Fruit fly (Drosophila melanogaster) whole organism, embryonic: ENCODE measurements around the gene CG17470.

Experiments used
- B-H2 ChIP-seq: fragments of 200-800 bp; sonication (Bioruptor generic); optimal IDR thresholded peaks from 2 replicates; lab custom pipeline; 2018; ENCODE audit warnings: missing biosample characterization, mild to moderate bottlenecking, missing genetic modification characterization
- Bteb2 ChIP-seq: fragments of 200-800 bp; sonication (Bioruptor generic); optimal IDR thresholded peaks from 2 replicates; lab custom pipeline; 2016; ENCODE audit warnings: missing biosample characterization, missing genetic modification characterization
- CG11723 ChIP-seq: fragments of 200-800 bp; sonication (Bioruptor generic); optimal IDR thresholded peaks from 2 replicates; lab custom pipeline; 2017; ENCODE audit warnings: missing biosample characterization, mild to moderate bottlenecking, missing genetic modification characterization
- CG12236 ChIP-seq: fragments of 200-800 bp; sonication (Bioruptor generic); optimal IDR thresholded peaks from 2 replicates; lab custom pipeline; 2016; ENCODE audit warnings: missing biosample characterization, missing genetic modification characterization
- CG12391 ChIP-seq: fragments of 200-800 bp; sonication (Bioruptor generic); optimal IDR thresholded peaks from 3 replicates; lab custom pipeline; 2018; ENCODE audit warnings: missing biosample characterization, mild to moderate bottlenecking, missing genetic modification characterization, moderate library complexity
- CG13624 ChIP-seq: fragments of 200-800 bp; sonication (Bioruptor generic); optimal IDR thresholded peaks from 2 replicates; lab custom pipeline; 2016; ENCODE audit warnings: missing biosample characterization, missing genetic modification characterization
- CG14710 ChIP-seq: fragments of 200-800 bp; sonication (Bioruptor generic); optimal IDR thresholded peaks from 3 replicates; lab custom pipeline; 2019; ENCODE audit warnings: missing biosample characterization, mild to moderate bottlenecking, missing genetic modification characterization, moderate library complexity
- CG14965 ChIP-seq: fragments of 200-800 bp; sonication (Bioruptor generic); optimal IDR thresholded peaks from 2 replicates; lab custom pipeline; 2016; ENCODE audit warnings: missing biosample characterization, missing genetic modification characterization, borderline replicate concordance
- CG1603 ChIP-seq: fragments of 200-800 bp; sonication (Bioruptor generic); optimal IDR thresholded peaks from 2 replicates; lab custom pipeline; 2019; ENCODE audit warnings: missing biosample characterization, mild to moderate bottlenecking, missing genetic modification characterization, moderate library complexity
- CG17361 ChIP-seq: fragments of 200-800 bp; sonication (Bioruptor generic); IDR thresholded peaks from 3 replicates; pipeline ENCODE4 v1.3.6; 2022; ENCODE audit warnings: missing biosample characterization, missing genetic modification characterization
- CG18764 ChIP-seq: fragments of 200-800 bp; sonication (Bioruptor generic); optimal IDR thresholded peaks from 3 replicates; lab custom pipeline; 2016; ENCODE audit warnings: missing biosample characterization, missing genetic modification characterization
- CG2116 ChIP-seq: fragments of 200-800 bp; sonication (Bioruptor generic); optimal IDR thresholded peaks from 3 replicates; lab custom pipeline; 2018; ENCODE audit warnings: missing biosample characterization, mild to moderate bottlenecking, missing genetic modification characterization
- CG33213 ChIP-seq: fragments of 200-800 bp; sonication (Bioruptor generic); optimal IDR thresholded peaks from 3 replicates; lab custom pipeline; 2016; ENCODE audit warnings: missing biosample characterization, missing genetic modification characterization
- CG34376 ChIP-seq: fragments of 200-800 bp; sonication (Bioruptor generic); optimal IDR thresholded peaks from 2 replicates; lab custom pipeline; 2018; ENCODE audit warnings: missing biosample characterization, mild to moderate bottlenecking, missing genetic modification characterization
- CG4424 ChIP-seq: fragments of 200-800 bp; sonication (Bioruptor generic); optimal IDR thresholded peaks from 3 replicates; lab custom pipeline; 2016; ENCODE audit warnings: missing biosample characterization, missing genetic modification characterization
- CG6272 ChIP-seq: fragments of 200-800 bp; sonication (Bioruptor generic); IDR thresholded peaks from 2 replicates; pipeline ENCODE4 v1.3.6; 2022; ENCODE audit warnings: missing biosample characterization, missing genetic modification characterization
- CG8944 ChIP-seq: fragments of 200-800 bp; sonication (Bioruptor generic); optimal IDR thresholded peaks from 3 replicates; lab custom pipeline; 2016; ENCODE audit warnings: missing biosample characterization, missing genetic modification characterization
- CoRest ChIP-seq: fragments of 200-800 bp; sonication (Bioruptor generic); optimal IDR thresholded peaks from 3 replicates; lab custom pipeline; 2018; ENCODE audit warnings: missing biosample characterization, mild to moderate bottlenecking, missing genetic modification characterization, moderate library complexity
- Dad ChIP-seq: fragments of 200-800 bp; sonication (Bioruptor generic); optimal IDR thresholded peaks from 3 replicates; lab custom pipeline; 2016; ENCODE audit warnings: missing biosample characterization, missing genetic modification characterization
- Doc3 ChIP-seq: fragments of 200-800 bp; sonication (Bioruptor generic); IDR thresholded peaks from 3 replicates; pipeline ENCODE4 v1.3.6; 2022; ENCODE audit warnings: missing biosample characterization, missing genetic modification characterization; ENCODE audit not compliant: partially characterized antibody
- HLH3B ChIP-seq: fragments of 200-800 bp; sonication (Bioruptor generic); IDR thresholded peaks from 2 replicates; pipeline ENCODE4 v1.3.6; 2022; ENCODE audit warnings: missing biosample characterization, missing genetic modification characterization
- Med ChIP-seq: fragments of 200-800 bp; sonication (Bioruptor generic); peaks from one replicate; lab custom pipeline; 2016; ENCODE audit warnings: missing biosample characterization, missing genetic modification characterization, mild to moderate bottlenecking, inconsistent platforms, moderate library complexity
- Nf-YC ChIP-seq: fragments of 200-800 bp; optimal IDR thresholded peaks from 3 replicates; lab custom pipeline; 2019; ENCODE audit warnings: missing biosample characterization, mild to moderate bottlenecking, missing genetic modification characterization, moderate library complexity
- Ptx1 ChIP-seq: fragments of 200-800 bp; sonication (Bioruptor generic); IDR thresholded peaks from 2 replicates; pipeline ENCODE4 v1.3.6; 2022; ENCODE audit warnings: missing biosample characterization, missing genetic modification characterization
- Rx ChIP-seq: fragments of 200-800 bp; sonication (Bioruptor generic); IDR thresholded peaks from 2 replicates; pipeline ENCODE4 v1.3.6; 2022; ENCODE audit warnings: missing biosample characterization, missing genetic modification characterization
- ac ChIP-seq: fragments of 200-800 bp; sonication (Bioruptor generic); optimal IDR thresholded peaks from 3 replicates; lab custom pipeline; 2017; ENCODE audit warnings: missing biosample characterization, mild to moderate bottlenecking, missing genetic modification characterization
- bsh ChIP-seq, 2 experiments: fragments of 200-800 bp; sonication (Bioruptor generic); optimal IDR thresholded peaks; 2 replicates each; lab custom pipeline; 2017 to 2018; ENCODE audit warnings: mild to moderate bottlenecking in 2 of 2, missing biosample characterization in 2 of 2, missing genetic modification characterization in 2 of 2, moderate library complexity in 1 of 2
- crp ChIP-seq, 2 experiments: fragments of 200-800 bp; sonication (Bioruptor generic); optimal IDR thresholded peaks; 2 replicates in 1 of 2; 3 replicates in 1 of 2; lab custom pipeline; 2017; ENCODE audit warnings: missing biosample characterization in 2 of 2, missing genetic modification characterization in 2 of 2, mild to moderate bottlenecking in 1 of 2, moderate library complexity in 1 of 2
- danr ChIP-seq: fragments of 200-800 bp; sonication (Bioruptor generic); IDR thresholded peaks from 2 replicates; pipeline ENCODE4 v1.3.6; 2022; ENCODE audit warnings: missing biosample characterization, missing genetic modification characterization
- dm ChIP-seq: fragments of 200-800 bp; sonication (Bioruptor generic); optimal IDR thresholded peaks from 3 replicates; lab custom pipeline; 2016; ENCODE audit warnings: missing biosample characterization, missing genetic modification characterization
- emc ChIP-seq: fragments of 200-800 bp; sonication (Bioruptor generic); optimal IDR thresholded peaks from 2 replicates; lab custom pipeline; 2016; ENCODE audit warnings: missing biosample characterization, missing genetic modification characterization
- en ChIP-seq: fragments of 200-800 bp; sonication (Bioruptor generic); optimal IDR thresholded peaks from 2 replicates; lab custom pipeline; 2016; ENCODE audit warnings: missing biosample characterization, missing genetic modification characterization
- h ChIP-seq: fragments of >200 bp; optimal IDR thresholded peaks from 2 replicates; lab custom pipeline; 2017
- hkb ChIP-seq, 2 experiments: fragments of 200-800 bp in 1 of 2; fragments of >200 bp in 1 of 2; sonication (Bioruptor generic) in 1 of 2; IDR thresholded peaks in 1 of 2; optimal IDR thresholded peaks in 1 of 2; 2 replicates each; pipeline versions ENCODE4 v1.3.6 to Lab custom; 2017 to 2022; ENCODE audit warnings: missing biosample characterization in 1 of 2, missing genetic modification characterization in 1 of 2
- kah ChIP-seq: fragments of 200-800 bp; sonication (Bioruptor generic); optimal IDR thresholded peaks from 2 replicates; lab custom pipeline; 2018; ENCODE audit warnings: missing biosample characterization, mild to moderate bottlenecking, missing genetic modification characterization
- luna ChIP-seq: fragments of 200-800 bp; sonication (Bioruptor generic); optimal IDR thresholded peaks from 2 replicates; lab custom pipeline; 2016; ENCODE audit warnings: missing biosample characterization, missing genetic modification characterization
- maf-S ChIP-seq: fragments of 200-800 bp; sonication (Bioruptor generic); optimal IDR thresholded peaks from 2 replicates; lab custom pipeline; 2016; ENCODE audit warnings: missing biosample characterization, missing genetic modification characterization
- mirr ChIP-seq: fragments of 200-800 bp; sonication (Bioruptor generic); optimal IDR thresholded peaks from 3 replicates; lab custom pipeline; 2018; ENCODE audit warnings: missing biosample characterization, mild to moderate bottlenecking, missing genetic modification characterization
- odd ChIP-seq: fragments of 200-800 bp; sonication (Bioruptor generic); optimal IDR thresholded peaks from 2 replicates; lab custom pipeline; 2017; ENCODE audit warnings: missing biosample characterization, mild to moderate bottlenecking, missing genetic modification characterization
- prd ChIP-seq, 3 experiments: fragments of >200 bp in 2 of 3; fragments of 200-800 bp in 1 of 3; sonication (Bioruptor generic) in 1 of 3; optimal IDR thresholded peaks in 2 of 3; IDR thresholded peaks in 1 of 3; 2 replicates in 2 of 3; 3 replicates in 1 of 3; pipeline versions ENCODE4 v1.3.6 to Lab custom; 2017 to 2022; ENCODE audit warnings: missing biosample characterization in 1 of 3, missing genetic modification characterization in 1 of 3
- pzg ChIP-seq: fragments of 200-800 bp; sonication (Bioruptor generic); optimal IDR thresholded peaks from 3 replicates; lab custom pipeline; 2018; ENCODE audit warnings: missing biosample characterization, mild to moderate bottlenecking, missing genetic modification characterization, moderate library complexity
- tio ChIP-seq: fragments of 200-800 bp; sonication (Bioruptor generic); optimal IDR thresholded peaks from 2 replicates; lab custom pipeline; 2017; ENCODE audit warnings: missing biosample characterization, missing genetic modification characterization, inconsistent platforms
- ttk ChIP-seq: fragments of 200-800 bp; sonication (Bioruptor generic); IDR thresholded peaks from 2 replicates; pipeline ENCODE4 v2.1.2; 2022; ENCODE audit warnings: missing biosample characterization, missing genetic modification characterization
- tx ChIP-seq: fragments of 200-800 bp; sonication (Bioruptor generic); optimal IDR thresholded peaks from 2 replicates; lab custom pipeline; 2016; ENCODE audit warnings: missing biosample characterization, missing genetic modification characterization
- usp ChIP-seq: fragments of >200 bp; optimal IDR thresholded peaks from 2 replicates; lab custom pipeline; 2017; ENCODE audit warnings: missing biosample characterization, missing genetic modification characterization
- z ChIP-seq: fragments of 200-800 bp; sonication (Bioruptor generic); IDR thresholded peaks from 3 replicates; pipeline ENCODE4 v1.3.6; 2022; ENCODE audit warnings: missing biosample characterization, missing genetic modification characterization
- zen ChIP-seq: fragments of 200-800 bp; sonication (Bioruptor generic); optimal IDR thresholded peaks from 3 replicates; lab custom pipeline; 2018; ENCODE audit warnings: missing biosample characterization, mild to moderate bottlenecking, missing genetic modification characterization, moderate library complexity

Gene CG17470

dm6 chr2L:20649891-20650290 lies 6.8 kb upstream of the CG17470 start, which contains the start of gene CG2611 (continued):
- TF ChIP-seq Nf-YC (no peak), CG33213 (GFP tag; lab: Kevin White, UChicago) (peak; percentile 36), Med (GFP tag; lab: Kevin White, UChicago) (peak; percentile 77), CoRest (tag; lab: Kevin White, UChicago) (peak; percentile 51), luna (GFP tag; lab: Kevin White, UChicago) (no peak), CG4424 (GFP tag; lab: Kevin White, UChicago) (peak; percentile 48), Rx (GFP tag; lab: Robert Waterston, UW) (no peak), CG34376 (GFP tag; lab: Kevin White, UChicago) (peak; percentile 22), z (no peak), tio (GFP tag; lab: Kevin White, UChicago) (no peak), CG1603 (tag; lab: Kevin White, UChicago) (peak; percentile 66), CG12391 (tag; lab: Kevin White, UChicago) (peak; percentile 63), CG18764 (GFP tag; lab: Kevin White, UChicago) (peak; percentile 1), prd (optimal IDR thresholded peaks at IDR 0.05; lab: Kevin White, UChicago) (no peak), prd (GFP tag; IDR thresholded peaks at IDR 0.05; lab: Robert Waterston, UW) (peak; percentile 68), HLH3B (GFP tag; lab: Robert Waterston, UW) (0 out of 2 replicates have a peak, but pooled peaks have one; percentile 29), ttk (peak; percentile 30), maf-S (peak; percentile 22), CG14710 (tag; lab: Kevin White, UChicago) (peak; percentile 31), CG6272 (GFP tag; lab: Robert Waterston, UW) (no peak), CG17361 (GFP tag; lab: Robert Waterston, UW) (no peak; the same call in 2 of the 3 replicates), CG12236 (GFP tag; lab: Kevin White, UChicago) (peak; percentile 24), CG11723 (GFP tag; lab: Kevin White, UChicago) (no peak), B-H2 (peak; percentile 25), bsh (GFP tag; optimal IDR thresholded peaks at IDR 0.05; lab: Kevin White, UChicago) (peak in 1 of 2 experiments; percentile 46), Ptx1 (GFP tag; lab: Robert Waterston, UW) (peak; percentile 58), crp (GFP tag; optimal IDR thresholded peaks at IDR 0.05; lab: Kevin White, UChicago) (peak; percentile 72 to 95), CG13624 (GFP tag; lab: Kevin White, UChicago) (peak; percentile 60)

- TF ChIP-seq danr (GFP tag; lab: Robert Waterston, UW) (no peak), odd (GFP tag; lab: Kevin White, UChicago) (no peak)
These were observed 5.6 kb upstream of the CG17470 start, which contains the start of gene CG18810 for dm6 chr2L:20648612-20649011. Gene CG18810, plus strand, starts transcription at chr2L:20648912.

dm6 chr2L:20647240-20647908 lies 4.3 kb upstream of the CG17470 start:
- TF ChIP-seq CG12391 (tag; lab: Kevin White, UChicago): peak; percentile 49
- no peak for TF ChIP-seq tx
- no peak for TF ChIP-seq tio (GFP tag; lab: Kevin White, UChicago)
- TF ChIP-seq zen: peak; percentile 43
- peak; percentile 96 for TF ChIP-seq dm (GFP tag; lab: Kevin White, UChicago)
- TF ChIP-seq kah (GFP tag; lab: Kevin White, UChicago): peak; percentile 8
- no peak for TF ChIP-seq hkb (optimal IDR thresholded peaks at IDR 0.05; lab: Kevin White, UChicago)
- TF ChIP-seq hkb (GFP tag; IDR thresholded peaks at IDR 0.05; lab: Robert Waterston, UW): no peak
- TF ChIP-seq CG8944 (GFP tag; lab: Kevin White, UChicago): no peak
- no peak for TF ChIP-seq CG14965 (GFP tag; lab: Kevin White, UChicago)
- no peak for TF ChIP-seq en (GFP tag; lab: Kevin White, UChicago)
- no peak for TF ChIP-seq emc (GFP tag; lab: Kevin White, UChicago)
- peak; percentile 9 for TF ChIP-seq Bteb2 (GFP tag; lab: Kevin White, UChicago)
- TF ChIP-seq Dad: peak; percentile 6
- no peak for TF ChIP-seq Doc3 (GFP tag; lab: Robert Waterston, UW)
- no peak for TF ChIP-seq mirr (GFP tag; lab: Kevin White, UChicago)
- no peak for TF ChIP-seq h
- no peak for TF ChIP-seq ac (GFP tag; lab: Kevin White, UChicago)
- peak; percentile 24 for TF ChIP-seq CG2116 (GFP tag; lab: Kevin White, UChicago)
- TF ChIP-seq usp (GFP tag; lab: Kevin White, UChicago): no peak
- TF ChIP-seq pzg: peak; percentile 74
